Fruit fly (Drosophila melanogaster) whole organism, prepupa: ENCODE data around the gene Fum4.

Source experiments
- CG7368 ChIP-seq: fragments of 200-800 bp; sonication (Bioruptor generic); optimal IDR thresholded peaks from 3 replicates; lab custom pipeline; 2016; ENCODE audit warnings: missing biosample characterization, missing genetic modification characterization
- CG8319 ChIP-seq: fragments of 200-800 bp; sonication (Bioruptor generic); optimal IDR thresholded peaks from 3 replicates; lab custom pipeline; 2016; ENCODE audit warnings: missing biosample characterization, missing genetic modification characterization
- Eip93F ChIP-seq: fragments of 200-800 bp; sonication (Bioruptor generic); optimal IDR thresholded peaks from 2 replicates; lab custom pipeline; 2016; ENCODE audit warnings: missing biosample characterization, mild to moderate bottlenecking, missing genetic modification characterization
- OdsH ChIP-seq: fragments of 200-800 bp; sonication (Bioruptor generic); optimal IDR thresholded peaks from 3 replicates; lab custom pipeline; 2016; ENCODE audit warnings: missing biosample characterization, missing genetic modification characterization
- net ChIP-seq: fragments of 200-800 bp; sonication (Bioruptor generic); optimal IDR thresholded peaks from 3 replicates; lab custom pipeline; 2016; ENCODE audit warnings: missing biosample characterization, missing genetic modification characterization

DNA sequence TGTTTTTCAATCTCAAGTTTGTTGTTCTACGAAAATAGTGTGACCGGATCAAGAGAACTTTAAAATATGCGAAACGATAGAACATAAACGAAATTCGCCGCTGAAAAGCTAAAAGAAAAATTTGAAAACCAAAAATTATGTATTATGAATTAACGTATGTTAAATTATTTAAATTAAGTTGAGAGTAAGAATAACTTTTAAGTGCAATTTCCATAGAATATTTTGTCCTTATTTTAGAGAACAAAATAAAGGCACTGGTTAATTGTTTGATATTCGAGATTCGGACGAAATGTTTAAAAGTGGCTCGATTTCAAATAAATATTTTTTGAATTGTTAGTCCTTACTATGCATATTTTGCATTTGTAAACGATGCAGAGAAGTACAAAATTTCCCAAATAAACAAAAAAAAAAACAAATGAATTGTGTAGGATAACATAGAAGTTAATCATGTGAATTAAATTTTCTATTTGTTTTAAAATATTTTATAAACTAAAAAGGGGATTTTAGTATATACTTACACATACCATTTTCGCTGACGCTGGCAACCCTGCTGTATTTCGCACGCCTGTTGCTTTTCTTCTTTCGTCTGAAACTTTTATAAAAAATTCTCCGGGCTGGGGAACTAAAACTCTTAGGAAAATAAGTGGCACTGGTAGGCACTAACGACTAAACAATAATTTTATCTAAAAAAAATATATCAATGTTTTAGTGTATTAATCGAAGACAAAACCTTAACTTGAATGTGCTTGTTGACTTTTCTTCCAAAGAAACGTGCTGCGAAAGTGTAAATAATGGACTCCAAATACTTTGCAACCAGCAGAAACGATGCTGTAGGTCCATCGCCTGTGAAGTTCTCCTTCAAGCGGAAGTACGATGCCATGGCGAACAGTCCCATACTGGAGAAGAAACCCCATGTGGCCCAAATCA, 19.6 kb upstream of the Fum4 start, which contains the start of the genes CG5727 and ath:
- TF ChIP-seq CG8319 (GFP tag; lab: Kevin White, UChicago) (no peak), CG7368 (GFP tag; lab: Kevin White, UChicago) (no peak), net (no peak), Eip93F (GFP tag; lab: Kevin White, UChicago) (no peak), OdsH (GFP tag; lab: Kevin White, UChicago) (no peak)
